Worm (Caenorhabditis elegans) whole organism, L2 larva: ENCODE measurements around the gene dlg-1.
A peak's percentile ranks its signal among the peaks of the same experiment; 100 is the strongest.

ENCODE experiments used
- C34F6.9 ChIP-seq: fragments of 150-350 bp; optimal IDR thresholded peaks from 2 replicates; lab custom pipeline; 2014; ENCODE audit warnings: missing biosample characterization, missing genetic modification characterization
- F13H6.1 ChIP-seq: sonication (generic microtip); optimal IDR thresholded peaks from 2 replicates; lab custom pipeline; 2016; ENCODE audit warnings: missing genetic modification characterization, missing compliant biosample characterization
- R02D3.7 ChIP-seq: fragments of 150-350 bp; optimal IDR thresholded peaks from 2 replicates; lab custom pipeline; 2014; ENCODE audit warnings: missing biosample characterization, missing genetic modification characterization
- ZK546.5 ChIP-seq: sonication (generic microtip); optimal IDR thresholded peaks from 2 replicates; lab custom pipeline; 2017; ENCODE audit warnings: missing biosample characterization, missing genetic modification characterization
- alr-1 ChIP-seq: fragments of 150-350 bp; optimal IDR thresholded peaks from 2 replicates; lab custom pipeline; 2014; ENCODE audit warnings: missing biosample characterization, missing genetic modification characterization
- blmp-1 ChIP-seq: sonication (generic microtip); optimal IDR thresholded peaks from 2 replicates; lab custom pipeline; 2017; ENCODE audit warnings: missing genetic modification characterization, mild to moderate bottlenecking, missing compliant biosample characterization, antibody characterized with exemption, moderate library complexity; ENCODE audit not compliant: insufficient read depth
- ceh-16 ChIP-seq: fragments of 150-350 bp; optimal IDR thresholded peaks from 2 replicates; lab custom pipeline; 2014; ENCODE audit warnings: missing biosample characterization, missing genetic modification characterization
- crh-2 ChIP-seq: sonication (generic microtip); optimal IDR thresholded peaks from 2 replicates; lab custom pipeline; 2017; ENCODE audit warnings: missing biosample characterization, missing genetic modification characterization
- egl-27 ChIP-seq: sonication (generic microtip); optimal IDR thresholded peaks from 3 replicates; lab custom pipeline; 2017; ENCODE audit warnings: missing biosample characterization, missing genetic modification reagents, missing genetic modification characterization
- elt-3 ChIP-seq: sonication (generic microtip); optimal IDR thresholded peaks from 2 replicates; lab custom pipeline; 2017; ENCODE audit warnings: missing biosample characterization, missing genetic modification characterization
- fos-1 ChIP-seq: fragments of 150-350 bp; optimal IDR thresholded peaks from 2 replicates; lab custom pipeline; 2014; ENCODE audit warnings: missing biosample characterization, missing genetic modification characterization
- gmeb-1 ChIP-seq: fragments of 150-350 bp; optimal IDR thresholded peaks from 2 replicates; lab custom pipeline; 2014; ENCODE audit warnings: missing biosample characterization, missing genetic modification characterization
- lin-11 ChIP-seq: fragments of 150-350 bp; sonication (generic microtip); optimal IDR thresholded peaks from 2 replicates; lab custom pipeline; 2014; ENCODE audit warnings: missing biosample characterization, missing genetic modification characterization, inconsistent platforms, mixed read lengths
- lin-39 ChIP-seq: fragments of 150-350 bp; optimal IDR thresholded peaks from 2 replicates; lab custom pipeline; 2014; ENCODE audit warnings: missing biosample characterization, missing genetic modification reagents, missing genetic modification characterization
- lsy-2 ChIP-seq, 2 experiments: fragments of 150-350 bp in 1 of 2; sonication (generic microtip) in 1 of 2; optimal IDR thresholded peaks; 2 replicates each; lab custom pipeline; 2014 to 2017; ENCODE audit warnings: missing biosample characterization in 2 of 2, missing genetic modification characterization in 2 of 2
- mdl-1 ChIP-seq, 2 experiments: fragments of 150-350 bp in 1 of 2; sonication (generic microtip) in 1 of 2; optimal IDR thresholded peaks; 2 replicates each; lab custom pipeline; 2017; ENCODE audit warnings: missing biosample characterization in 2 of 2, missing genetic modification characterization in 2 of 2
- nhr-11 ChIP-seq: fragments of 150-350 bp; optimal IDR thresholded peaks from 2 replicates; lab custom pipeline; 2014; ENCODE audit warnings: missing biosample characterization, missing genetic modification characterization
- nhr-129 ChIP-seq: fragments of 150-350 bp; optimal IDR thresholded peaks from 2 replicates; lab custom pipeline; 2014; ENCODE audit warnings: missing biosample characterization, missing genetic modification characterization
- nhr-21 ChIP-seq: fragments of 150-350 bp; optimal IDR thresholded peaks from 2 replicates; lab custom pipeline; 2014; ENCODE audit warnings: missing biosample characterization, missing genetic modification characterization
- nhr-25 ChIP-seq: fragments of 150-350 bp; sonication (generic microtip); optimal IDR thresholded peaks from 3 replicates; lab custom pipeline; 2014; ENCODE audit warnings: missing biosample characterization, missing genetic modification characterization
- nhr-77 ChIP-seq: fragments of 150-350 bp; optimal IDR thresholded peaks from 2 replicates; lab custom pipeline; 2014; ENCODE audit warnings: missing biosample characterization, missing genetic modification characterization
- sem-4 ChIP-seq: fragments of 150-350 bp; optimal IDR thresholded peaks from 2 replicates; lab custom pipeline; 2014; ENCODE audit warnings: missing biosample characterization, missing genetic modification reagents, missing genetic modification characterization
- sma-3 ChIP-seq: sonication (generic microtip); optimal IDR thresholded peaks from 2 replicates; lab custom pipeline; 2016; ENCODE audit warnings: missing genetic modification reagents, missing genetic modification characterization, missing compliant biosample characterization
- sma-9 ChIP-seq, 2 experiments: fragments of 150-350 bp in 1 of 2; sonication (generic microtip) in 1 of 2; optimal IDR thresholded peaks; 2 replicates each; lab custom pipeline; 2014 to 2016; ENCODE audit warnings: missing genetic modification characterization in 2 of 2, mild to moderate bottlenecking in 1 of 2, missing biosample characterization in 1 of 2, missing compliant biosample characterization in 1 of 2, missing genetic modification reagents in 1 of 2, moderate library complexity in 1 of 2
- snpc-4 ChIP-seq: fragments of 150-350 bp; optimal IDR thresholded peaks from 2 replicates; lab custom pipeline; 2014; ENCODE audit warnings: missing biosample characterization, missing genetic modification characterization
- unc-62 ChIP-seq: fragments of 150-350 bp; optimal IDR thresholded peaks from 2 replicates; lab custom pipeline; 2014; ENCODE audit warnings: missing biosample characterization, missing genetic modification reagents, missing genetic modification characterization
- zag-1 ChIP-seq: fragments of 150-350 bp; optimal IDR thresholded peaks from 2 replicates; lab custom pipeline; 2014; ENCODE audit warnings: missing biosample characterization, missing genetic modification characterization
- ztf-1 ChIP-seq: fragments of 200-800 bp; sonication (Bioruptor generic); conservative IDR thresholded peaks from 2 replicates; pipeline ENCODE4 v1.3.6; 2022; ENCODE audit warnings: missing genetic modification characterization, missing compliant biosample characterization
- ztf-4 ChIP-seq: fragments of 150-350 bp; optimal IDR thresholded peaks from 2 replicates; lab custom pipeline; 2014; ENCODE audit warnings: missing biosample characterization, missing genetic modification characterization

Gene dlg-1

DNA sequence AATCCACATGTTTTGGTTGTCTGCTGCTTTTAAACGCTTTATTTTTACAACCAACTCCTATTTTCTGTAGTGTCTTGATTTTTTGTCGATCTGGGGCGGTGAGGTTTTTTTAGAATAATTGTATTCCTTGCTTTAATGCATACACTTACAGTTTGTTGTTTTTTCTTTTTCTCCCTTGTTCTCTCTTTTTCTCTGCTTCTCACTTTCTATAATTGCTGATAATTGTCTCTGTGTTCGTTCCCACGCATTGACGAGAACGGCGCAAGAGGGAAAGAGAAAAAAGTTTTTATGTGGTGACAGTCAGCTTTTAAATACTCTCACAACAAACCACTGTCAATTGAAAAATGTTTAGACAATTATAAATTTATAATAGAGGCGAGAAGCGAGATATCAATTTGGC, 20.8 kb upstream of the dlg-1 start:
- TF ChIP-seq R02D3.7 (tag; lab: Kevin White, UChicago) (no peak), ceh-16 (tag; lab: Kevin White, UChicago) (no peak), nhr-77 (tag; lab: Kevin White, UChicago) (no peak), lsy-2 (tag; optimal IDR thresholded peaks at IDR 0.05; lab: Kevin White, UChicago) (no peak), lin-11 (tag; lab: Kevin White, UChicago) (no peak), unc-62 (GFP tag; lab: Kevin White, UChicago) (no peak), ZK546.5 (tag; lab: Kevin White, UChicago) (no peak), snpc-4 (tag; lab: Kevin White, UChicago) (no peak), lin-39 (tag; lab: Kevin White, UChicago) (no peak), crh-2 (no peak), blmp-1 (no peak), nhr-11 (tag; lab: Kevin White, UChicago) (no peak)
- TF ChIP-seq, all 48 proteins: peak for 0

DNA sequence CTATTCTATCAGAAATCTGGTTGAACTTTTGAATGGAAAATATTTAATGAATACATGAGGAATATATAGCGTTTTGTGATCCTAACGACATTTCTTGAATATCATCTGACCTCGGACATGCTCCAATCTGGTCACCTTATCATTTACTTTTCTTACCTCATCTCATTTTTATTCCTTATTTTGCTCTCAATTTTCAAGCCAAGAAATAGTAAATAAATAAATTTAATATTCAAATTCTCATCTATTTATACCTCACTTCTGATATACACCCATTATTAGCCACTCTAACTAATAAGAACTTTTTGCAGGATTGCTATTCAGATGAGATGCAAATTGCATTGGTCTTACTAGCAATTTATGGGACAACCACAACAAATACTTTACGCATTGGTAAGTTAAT, 18.6 kb upstream of the dlg-1 start, which contains the start of gene ddr-1:
ddr-1 (plus strand) TSS at position 301 of the 400 bp plus-strand sequence.
- TF ChIP-seq ztf-1 (GFP tag; lab: Robert Waterston, UW) (no peak), alr-1 (tag; lab: Kevin White, UChicago) (no peak)

DNA sequence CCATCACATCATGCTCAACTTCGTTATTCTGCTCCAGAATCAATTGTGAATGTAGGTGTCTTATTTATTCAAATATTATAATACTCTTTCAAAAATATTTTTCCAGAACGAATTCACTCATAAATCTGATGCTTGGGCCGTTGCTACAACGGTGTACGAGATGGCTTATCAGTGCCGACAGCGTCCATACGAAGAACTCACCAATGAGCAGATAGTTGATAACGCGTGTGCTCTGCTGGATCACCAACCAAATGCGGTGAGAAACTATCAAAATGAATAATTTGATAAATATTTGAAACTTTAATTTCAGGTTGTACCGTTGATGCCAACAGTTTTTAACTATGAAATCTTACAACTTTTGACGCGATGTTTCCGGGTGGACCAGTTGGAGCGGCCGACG, 13.9 kb upstream of the dlg-1 start:
- no peak for TF ChIP-seq nhr-11 (tag; lab: Kevin White, UChicago)
- TF ChIP-seq alr-1 (tag; lab: Kevin White, UChicago), result no peak
- no peak for TF ChIP-seq ztf-4 (tag; lab: Kevin White, UChicago)
- TF ChIP-seq fos-1 (tag; lab: Kevin White, UChicago), result peak; percentile 67

DNA sequence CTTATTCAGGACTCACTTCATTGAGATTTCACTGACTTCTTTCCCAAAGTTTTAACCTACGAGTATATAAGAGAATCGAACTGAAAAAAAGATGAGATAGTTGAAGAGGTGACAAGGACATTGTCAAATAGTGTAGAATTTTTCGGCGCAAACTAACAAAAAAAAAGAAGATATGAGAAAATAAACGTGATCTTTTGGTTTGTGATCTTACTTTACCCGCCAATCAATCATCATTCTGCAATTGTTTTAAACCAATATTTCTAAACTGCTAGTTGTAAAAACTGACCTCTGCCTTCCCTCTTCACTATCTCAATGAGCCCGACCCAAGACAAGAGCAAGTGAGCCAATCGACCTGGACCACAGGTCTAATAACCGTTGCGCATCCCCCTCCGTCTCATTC, 13.4 kb upstream of the dlg-1 start:
- no peak for TF ChIP-seq nhr-21 (tag; lab: Kevin White, UChicago)
- peak; percentile 28 for TF ChIP-seq sma-9 (GFP tag; optimal IDR thresholded peaks at IDR 0.05; lab: Kevin White, UChicago)
- no peak for TF ChIP-seq sma-9 (tag; optimal IDR thresholded peaks at IDR 0.05; lab: Kevin White, UChicago)

DNA sequence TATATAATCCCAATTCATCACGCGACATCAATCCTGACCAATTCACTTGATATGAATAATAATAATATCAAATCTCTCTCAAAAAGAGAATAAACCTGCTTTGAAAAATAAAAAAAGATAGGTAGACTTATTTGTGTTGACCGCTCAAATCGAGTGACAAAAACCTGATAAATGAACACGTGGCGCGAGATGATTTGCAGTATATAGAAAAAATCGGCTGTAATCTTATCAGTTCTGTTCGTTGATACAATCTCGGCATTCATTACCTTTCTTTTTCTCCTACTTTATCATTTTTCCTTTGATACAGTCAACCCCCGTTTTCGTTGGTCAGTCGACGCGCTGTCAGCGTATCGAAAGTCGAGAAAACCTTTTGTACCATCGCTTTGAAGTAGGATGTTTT, 12.2 kb upstream of the dlg-1 start:
- no peak for TF ChIP-seq zag-1 (tag; lab: Kevin White, UChicago)
- TF ChIP-seq nhr-25 (tag; lab: Kevin White, UChicago), result peak; percentile 51
- peak; percentile 85 for TF ChIP-seq fos-1 (tag; lab: Kevin White, UChicago)
- peak; percentile 32 for TF ChIP-seq nhr-21 (tag; lab: Kevin White, UChicago)
- TF ChIP-seq gmeb-1 (tag; lab: Kevin White, UChicago), result peak; percentile 29
- peak; percentile 78 for TF ChIP-seq blmp-1
- TF ChIP-seq alr-1 (tag; lab: Kevin White, UChicago), result no peak
- TF ChIP-seq sma-3, result peak; percentile 78
- TF ChIP-seq crh-2, result peak; percentile 89
- peak; percentile 51 for TF ChIP-seq F13H6.1
- TF ChIP-seq egl-27 (tag; lab: Kevin White, UChicago), result peak; percentile 44
- TF ChIP-seq sem-4 (tag; lab: Kevin White, UChicago), result no peak
- no peak for TF ChIP-seq nhr-77 (tag; lab: Kevin White, UChicago)
- TF ChIP-seq sma-9 (GFP tag; optimal IDR thresholded peaks at IDR 0.05; lab: Kevin White, UChicago), result peak; percentile 91
- TF ChIP-seq sma-9 (tag; optimal IDR thresholded peaks at IDR 0.05; lab: Kevin White, UChicago), result no peak
- TF ChIP-seq mdl-1 (tag; optimal IDR thresholded peaks at IDR 0.05; lab: Kevin White, UChicago), result peak in 1 of 2 experiments; percentile 34
- TF ChIP-seq elt-3 (tag; lab: Kevin White, UChicago), result no peak

DNA sequence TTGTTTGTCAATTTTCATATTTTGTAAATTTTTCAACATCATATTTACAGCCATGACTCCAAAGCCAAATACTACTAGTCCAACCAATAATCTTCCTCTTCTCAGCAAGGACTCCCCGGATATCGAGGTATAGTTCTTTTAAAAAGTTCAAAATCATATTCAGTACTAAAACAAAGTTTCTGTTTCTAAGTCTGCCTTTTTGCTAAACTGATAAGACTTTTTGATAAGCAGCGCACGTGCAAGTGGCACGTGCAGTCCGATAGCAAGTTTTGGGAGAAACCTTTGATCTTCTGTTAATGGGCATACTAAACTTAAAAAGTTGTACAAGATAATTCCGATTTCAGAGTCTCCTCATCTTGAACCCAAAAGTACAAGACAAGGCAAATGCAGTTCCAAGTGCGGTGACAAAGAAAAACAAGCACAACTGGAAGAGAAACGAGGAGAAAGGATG, 11.7 kb upstream of the dlg-1 start, which contains the start of gene dpyd-1:
dpyd-1 (plus strand) TSS at position 51 of the 451 bp plus-strand sequence.
- TF ChIP-seq fos-1 (tag; lab: Kevin White, UChicago) (peak; percentile 26), nhr-21 (tag; lab: Kevin White, UChicago) (peak; percentile 16), sma-3 (peak; percentile 19), sma-9 (GFP tag; optimal IDR thresholded peaks at IDR 0.05; lab: Kevin White, UChicago) (peak; percentile 94), sma-9 (tag; optimal IDR thresholded peaks at IDR 0.05; lab: Kevin White, UChicago) (no peak), R02D3.7 (tag; lab: Kevin White, UChicago) (no peak), ceh-16 (tag; lab: Kevin White, UChicago) (no peak), egl-27 (tag; lab: Kevin White, UChicago) (peak; percentile 6), C34F6.9 (tag; lab: Kevin White, UChicago) (no peak), gmeb-1 (tag; lab: Kevin White, UChicago) (peak; percentile 32), nhr-25 (tag; lab: Kevin White, UChicago) (peak; percentile 9), mdl-1 (tag; optimal IDR thresholded peaks at IDR 0.05; lab: Kevin White, UChicago) (peak; percentile 86 to 89), blmp-1 (peak; percentile 35), crh-2 (peak; percentile 76), nhr-129 (tag; lab: Kevin White, UChicago) (peak; percentile 6), zag-1 (tag; lab: Kevin White, UChicago) (no peak)
